Fruit fly (Drosophila melanogaster): ENCODE results near the gene CG32087.

DNA sequence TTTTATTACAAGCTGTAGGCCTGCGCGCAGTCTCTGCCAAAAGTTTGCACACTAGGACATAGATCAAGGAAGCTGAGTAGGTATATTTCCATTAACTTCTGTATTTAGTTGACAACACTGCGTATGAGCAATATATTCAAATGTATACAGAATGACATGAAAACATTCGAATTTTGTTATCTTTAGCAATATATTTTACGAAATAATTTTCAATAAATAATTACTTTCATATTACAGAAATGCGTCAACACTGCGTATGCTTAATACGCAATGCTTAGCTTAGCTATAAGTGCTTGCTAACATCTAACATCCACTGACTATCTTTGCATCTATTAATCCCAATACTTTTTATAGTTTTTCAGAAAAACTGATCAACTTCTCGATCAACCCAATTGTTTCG is 15.6 kb upstream of the CG32087 start:
- no peak for TF ChIP-seq CG8478 (optimal IDR thresholded peaks at IDR 0.05)
- TF ChIP-seq CTCF (optimal IDR thresholded peaks at IDR 0.05) = no peak
